Worm (Caenorhabditis elegans) whole organism, young adult: ENCODE data around the gene duxl-1.
"Not testable (repeated sequence)": the region's sequence is repeated elsewhere in the genome, so short reads cannot be mapped to it uniquely, and the experiment has no call there.

Experiments
- B0019.2 ChIP-seq: fragments of 200-800 bp; sonication (Bioruptor generic); conservative IDR thresholded peaks from 2 replicates; pipeline ENCODE4 v1.3.6; 2022; ENCODE audit warnings: missing genetic modification reagents, missing genetic modification characterization, missing compliant biosample characterization
- D2030.7 ChIP-seq: fragments of 200-800 bp; sonication (Bioruptor generic); IDR thresholded peaks from 2 replicates; pipeline ENCODE4 v1.3.6; 2022; ENCODE audit warnings: missing genetic modification reagents, missing genetic modification characterization, missing compliant biosample characterization
- F33H1.4 ChIP-seq: fragments of 200-800 bp; sonication (Bioruptor generic); IDR thresholded peaks from 2 replicates; pipeline ENCODE4 v1.3.6; 2022; ENCODE audit warnings: missing genetic modification reagents, missing genetic modification characterization, missing compliant biosample characterization
- F39B2.1 ChIP-seq: fragments of 200-800 bp; sonication (Bioruptor generic); IDR thresholded peaks from 2 replicates; pipeline ENCODE4 v1.3.6; 2022; ENCODE audit warnings: missing genetic modification reagents, missing genetic modification characterization, missing compliant biosample characterization
- F57A8.1 ChIP-seq: fragments of 200-800 bp; sonication (Bioruptor generic); optimal IDR thresholded peaks from 2 replicates; lab custom pipeline; 2018; ENCODE audit warnings: mild to moderate bottlenecking, missing genetic modification characterization, moderate library complexity, missing compliant biosample characterization
- Y95B8A.8 ChIP-seq: fragments of 200-800 bp; sonication (Bioruptor generic); IDR thresholded peaks from 2 replicates; pipeline ENCODE4 v1.3.6; 2022; ENCODE audit warnings: missing genetic modification reagents, missing genetic modification characterization, missing compliant biosample characterization
- aptf-2 ChIP-seq: fragments of 200-800 bp; sonication (Bioruptor generic); conservative IDR thresholded peaks from 2 replicates; pipeline ENCODE4 v1.3.6; 2022; ENCODE audit warnings: missing genetic modification reagents, missing genetic modification characterization, missing compliant biosample characterization
- attf-3 ChIP-seq: fragments of 200-800 bp; sonication (Bioruptor generic); conservative IDR thresholded peaks from 2 replicates; pipeline ENCODE4 v1.3.6; 2022; ENCODE audit warnings: missing genetic modification reagents, missing genetic modification characterization, missing compliant biosample characterization
- bed-2 ChIP-seq: fragments of 200-800 bp; sonication (Bioruptor generic); IDR thresholded peaks from 2 replicates; pipeline ENCODE4 v1.3.6; 2022; ENCODE audit warnings: missing genetic modification reagents, missing genetic modification characterization, missing compliant biosample characterization
- ccch-3 ChIP-seq: fragments of 200-800 bp; sonication (Bioruptor generic); optimal IDR thresholded peaks from 2 replicates; lab custom pipeline; 2018; ENCODE audit warnings: mild to moderate bottlenecking, missing genetic modification characterization, missing compliant biosample characterization
- cebp-1 ChIP-seq, 2 experiments: fragments of 200-800 bp in 1 of 2; sonication (Bioruptor generic) in 1 of 2; sonication (generic microtip) in 1 of 2; IDR thresholded peaks in 1 of 2; optimal IDR thresholded peaks in 1 of 2; 2 replicates each; pipeline versions ENCODE4 v1.3.6 to Lab custom; 2017 to 2022; ENCODE audit warnings: missing compliant biosample characterization in 2 of 2, missing genetic modification characterization in 2 of 2, mild to moderate bottlenecking in 1 of 2, missing genetic modification reagents in 1 of 2, moderate library complexity in 1 of 2
- ceh-27 ChIP-seq: fragments of 200-800 bp; sonication (Bioruptor generic); optimal IDR thresholded peaks from 2 replicates; lab custom pipeline; 2018; ENCODE audit warnings: mild to moderate bottlenecking, missing genetic modification characterization, moderate library complexity, missing compliant biosample characterization
- ceh-91 ChIP-seq: fragments of 200-800 bp; sonication (Bioruptor generic); IDR thresholded peaks from 2 replicates; pipeline ENCODE4 v1.3.6; 2022; ENCODE audit warnings: missing genetic modification reagents, missing genetic modification characterization, missing compliant biosample characterization
- dox-1 ChIP-seq: fragments of 200-800 bp; sonication (Bioruptor generic); IDR thresholded peaks from 2 replicates; pipeline ENCODE4 v1.3.6; 2022; ENCODE audit warnings: missing genetic modification reagents, missing genetic modification characterization, missing compliant biosample characterization
- efl-1 ChIP-seq: fragments of 150-350 bp; optimal IDR thresholded peaks from 2 replicates; lab custom pipeline; 2014; ENCODE audit warnings: missing biosample characterization, missing genetic modification reagents, missing genetic modification characterization
- hmg-1.2 ChIP-seq: fragments of 200-800 bp; sonication (Bioruptor generic); IDR thresholded peaks from 2 replicates; pipeline ENCODE4 v1.3.6; 2022; ENCODE audit warnings: missing genetic modification reagents, missing genetic modification characterization, missing compliant biosample characterization
- let-607 ChIP-seq, 2 experiments: fragments of 200-800 bp in 1 of 2; sonication (Bioruptor generic) in 1 of 2; sonication (generic microtip) in 1 of 2; optimal IDR thresholded peaks; 2 replicates each; lab custom pipeline; 2016 to 2018; ENCODE audit warnings: mild to moderate bottlenecking in 2 of 2, missing compliant biosample characterization in 2 of 2, missing genetic modification characterization in 2 of 2, moderate library complexity in 2 of 2, missing genotype in 1 of 2
- lin-35 ChIP-seq, 3 experiments: fragments of 150-350 bp in 2 of 3; sonication (generic microtip) in 1 of 3; optimal IDR thresholded peaks; 2 replicates each; lab custom pipeline; 2014 to 2018; ENCODE audit warnings: missing biosample characterization in 3 of 3, missing genetic modification characterization in 3 of 3, missing genetic modification reagents in 3 of 3
- lsl-1 ChIP-seq: fragments of 200-800 bp; sonication (Bioruptor generic); optimal IDR thresholded peaks from 2 replicates; lab custom pipeline; 2018; ENCODE audit warnings: mild to moderate bottlenecking, missing genetic modification characterization, moderate library complexity, missing compliant biosample characterization
- lsy-27 ChIP-seq: sonication (generic microtip); optimal IDR thresholded peaks from 2 replicates; lab custom pipeline; 2017; ENCODE audit warnings: missing genetic modification characterization, mild to moderate bottlenecking, missing compliant biosample characterization, antibody characterized with exemption, missing genotype, borderline replicate concordance; ENCODE audit not compliant: insufficient read depth
- madf-6 ChIP-seq: fragments of 200-800 bp; sonication (Bioruptor generic); IDR thresholded peaks from 2 replicates; pipeline ENCODE4 v1.3.6; 2022; ENCODE audit warnings: missing genetic modification reagents, missing genetic modification characterization, missing compliant biosample characterization
- madf-8 ChIP-seq: fragments of 200-800 bp; sonication (Bioruptor generic); conservative IDR thresholded peaks from 2 replicates; pipeline ENCODE4 v1.3.6; 2022; ENCODE audit warnings: missing genetic modification reagents, missing genetic modification characterization, missing compliant biosample characterization
- mcd-1 ChIP-seq: fragments of 200-800 bp; sonication (Bioruptor generic); IDR thresholded peaks from 2 replicates; pipeline ENCODE4 v1.3.6; 2022; ENCODE audit warnings: missing genetic modification reagents, missing genetic modification characterization, missing compliant biosample characterization
- nhr-80 ChIP-seq: sonication (generic microtip); optimal IDR thresholded peaks from 2 replicates; lab custom pipeline; 2016; ENCODE audit warnings: missing genetic modification characterization, missing compliant biosample characterization
- pbrm-1 ChIP-seq: fragments of 200-800 bp; sonication (Bioruptor generic); IDR thresholded peaks from 2 replicates; pipeline ENCODE4 v1.3.6; 2022; ENCODE audit warnings: missing genetic modification reagents, missing genetic modification characterization, missing compliant biosample characterization
- rcor-1 ChIP-seq: fragments of 200-800 bp; sonication (Bioruptor generic); IDR thresholded peaks from 2 replicates; pipeline ENCODE4 v1.3.6; 2022; ENCODE audit warnings: missing genetic modification reagents, missing genetic modification characterization, missing compliant biosample characterization
- rec-8 ChIP-seq, 2 experiments: sonication (generic microtip); optimal IDR thresholded peaks; 2 replicates each; lab custom pipeline; 2016; ENCODE audit warnings: mild to moderate bottlenecking in 2 of 2, missing genetic modification characterization in 2 of 2, missing genetic modification reagents in 2 of 2, missing genotype in 2 of 2, missing biosample characterization in 1 of 2, missing compliant biosample characterization in 1 of 2, moderate library complexity in 1 of 2
- sea-2 ChIP-seq: fragments of 200-800 bp; sonication (Bioruptor generic); IDR thresholded peaks from 2 replicates; pipeline ENCODE4 v1.3.6; 2022; ENCODE audit warnings: missing genetic modification characterization, missing compliant biosample characterization
- tbp1 ChIP-seq: fragments of 200-800 bp; sonication (Bioruptor generic); optimal IDR thresholded peaks from 2 replicates; lab custom pipeline; 2018; ENCODE audit warnings: mild to moderate bottlenecking, missing genetic modification characterization, missing compliant biosample characterization
- tlf-1 ChIP-seq: fragments of 200-800 bp; sonication (Bioruptor generic); optimal IDR thresholded peaks from 2 replicates; lab custom pipeline; 2018; ENCODE audit warnings: mild to moderate bottlenecking, missing genetic modification characterization, missing compliant biosample characterization
- ztf-26 ChIP-seq: sonication (generic microtip); optimal IDR thresholded peaks from 2 replicates; lab custom pipeline; 2017; ENCODE audit warnings: missing genetic modification characterization, missing compliant biosample characterization
- ztf-3 ChIP-seq: fragments of 200-800 bp; sonication (Bioruptor generic); optimal IDR thresholded peaks from 2 replicates; lab custom pipeline; 2018; ENCODE audit warnings: mild to moderate bottlenecking, missing genetic modification characterization, missing compliant biosample characterization

The duxl-1 gene

ce11 chrII:1653397-1653796, 10.1 kb upstream of the duxl-1 start, which contains the start of gene fbxb-15:
Gene fbxb-15 (minus strand): TSS chrII:1653497.
- no peak for TF ChIP-seq tlf-1 (GFP tag; lab: Kevin White, UChicago)
- no peak for TF ChIP-seq lin-35 (GFP tag; optimal IDR thresholded peaks at IDR 0.05; lab: Kevin White, UChicago)
- TF ChIP-seq tbp1 (GFP tag; lab: Kevin White, UChicago) = no peak
- TF ChIP-seq ztf-3 (GFP tag; lab: Kevin White, UChicago) = no peak
- no peak for TF ChIP-seq ccch-3 (GFP tag; lab: Kevin White, UChicago)
- no peak for TF ChIP-seq F39B2.1

- TF ChIP-seq lsy-27 (tag; lab: Kevin White, UChicago) = no peak
- no peak for TF ChIP-seq pbrm-1 (GFP tag; lab: Robert Waterston, UW)
- TF ChIP-seq ceh-27 = no peak
- no peak for TF ChIP-seq attf-3
- TF ChIP-seq ztf-26 (tag; lab: Kevin White, UChicago) = no peak
- TF ChIP-seq tlf-1 (GFP tag; lab: Kevin White, UChicago) = no peak
- TF ChIP-seq ccch-3 (GFP tag; lab: Kevin White, UChicago) = no peak
- no peak for TF ChIP-seq bed-2 (GFP tag; lab: Robert Waterston, UW)
- no peak for TF ChIP-seq D2030.7 (GFP tag; lab: Robert Waterston, UW)
- TF ChIP-seq rec-8 (tag; optimal IDR thresholded peaks at IDR 0.05; lab: Kevin White, UChicago) = no peak
Observed at ce11 chrII:1654917-1655316, 8.6 kb upstream of the duxl-1 start, which contains the start of gene btb-12. Gene btb-12 (plus strand): TSS chrII:1655217.

- TF ChIP-seq cebp-1 (GFP tag; IDR thresholded peaks at IDR 0.05; lab: Robert Waterston, UW) (no peak), cebp-1 (tag; optimal IDR thresholded peaks at IDR 0.05; lab: Kevin White, UChicago) (no peak), efl-1 (no peak), B0019.2 (GFP tag; lab: Robert Waterston, UW) (no peak)
Observed at ce11 chrII:1657202-1657601, 6.3 kb upstream of the duxl-1 start, which contains the start of gene ZC204.12. Gene ZC204.12 (minus strand): TSS chrII:1657302.

- peak; percentile 75 for TF ChIP-seq nhr-80 (tag; lab: Kevin White, UChicago)
- peak; percentile 67; the same call in 1 of the 2 replicates for TF ChIP-seq dox-1 (GFP tag; lab: Robert Waterston, UW)
- TF ChIP-seq, all 124 proteins: peak for 2; not testable (repeated sequence) for 122
Observed at ce11 chrII:1659729-1660128, 3.8 kb upstream of the duxl-1 start.

ce11 chrII:1660888-1661287, 2.6 kb upstream of the duxl-1 start, which contains the start of gene ZC204.13:
Gene ZC204.13 (minus strand): TSS chrII:1660988.
- TF ChIP-seq tlf-1 (GFP tag; lab: Kevin White, UChicago); sea-2 (GFP tag; lab: Robert Waterston, UW); F57A8.1: not testable (repeated sequence)

ce11 chrII:1661300-1661838, 2.1 kb upstream of the duxl-1 start:
- TF ChIP-seq madf-6 (GFP tag; lab: Robert Waterston, UW) (peak; percentile 56), rcor-1 (GFP tag; lab: Robert Waterston, UW) (peak; percentile 63; the same call in 1 of the 2 replicates), Y95B8A.8 (GFP tag; lab: Robert Waterston, UW) (0 out of 2 replicates have a peak, but pooled peaks have one; percentile 53), mcd-1 (peak; percentile 80), attf-3 (peak; percentile 44; the same call in 1 of the 2 replicates), D2030.7 (GFP tag; lab: Robert Waterston, UW) (peak; percentile 63), hmg-1.2 (GFP tag; lab: Robert Waterston, UW) (peak; percentile 91), ceh-91 (GFP tag; lab: Robert Waterston, UW) (peak; percentile 62), let-607 (tag; optimal IDR thresholded peaks at IDR 0.05; lab: Kevin White, UChicago) (peak in 1 of 2 experiments; percentile 28), lsl-1 (GFP tag; lab: Kevin White, UChicago) (peak; percentile 22), aptf-2 (GFP tag; lab: Robert Waterston, UW) (0 out of 2 replicates have a peak, but pooled peaks have one; percentile 58), F33H1.4 (GFP tag; lab: Robert Waterston, UW) (peak; percentile 30; the same call in 1 of the 2 replicates), dox-1 (GFP tag; lab: Robert Waterston, UW) (peak; percentile 85), madf-8 (GFP tag; lab: Robert Waterston, UW) (peak; percentile 53)
